Worm (Caenorhabditis elegans): Measurements from ENCODE around the gene tbx-38.

DNA sequence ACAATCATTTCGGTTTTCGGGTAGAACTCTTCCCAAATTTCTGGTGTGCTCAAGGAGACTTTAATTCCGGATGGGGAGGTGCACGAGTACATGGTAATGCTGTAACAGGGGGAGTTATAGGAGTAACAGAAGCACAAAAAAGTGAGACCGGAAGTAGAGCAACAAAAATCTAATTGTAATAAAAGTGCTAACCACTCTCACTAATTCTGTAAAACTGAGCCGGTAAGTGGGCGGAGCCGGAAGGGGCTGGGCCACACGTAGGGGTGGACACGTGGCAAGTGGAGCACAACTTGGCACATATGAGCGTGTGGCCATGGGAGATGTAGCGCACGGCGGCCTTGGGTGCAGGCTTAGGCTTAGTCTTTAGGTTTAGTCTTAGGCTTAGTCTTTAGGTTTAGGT is at the start of gene tbx-38:
- TF ChIP-seq skn-1 (tag; optimal IDR thresholded peaks at IDR 0.05) (no peak), hpl-2 (GFP tag; optimal IDR thresholded peaks at IDR 0.05) (no peak), snpc-4 (tag; optimal IDR thresholded peaks at IDR 0.05) (no peak)
